Fruit fly (Drosophila melanogaster): ENCODE data around the gene CG32024.

DNA sequence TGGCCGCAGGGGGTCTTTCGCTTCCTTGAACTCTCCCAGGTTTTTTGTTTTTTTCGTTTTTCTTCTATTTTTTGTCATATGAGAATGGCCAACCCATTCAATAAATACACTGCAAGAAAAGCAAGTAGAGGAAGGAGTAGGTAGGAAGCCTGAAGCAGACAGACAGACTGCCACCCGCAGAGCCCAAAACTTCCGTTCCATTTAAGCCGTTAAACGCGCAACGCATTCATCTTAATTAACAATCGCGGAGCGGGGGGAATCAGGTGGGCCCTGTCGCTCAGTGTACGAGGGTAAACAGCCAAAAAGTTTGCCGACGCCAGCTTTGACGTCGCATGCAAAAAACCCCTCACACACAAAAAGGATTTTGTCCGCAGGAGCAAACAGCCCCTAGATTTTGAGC is 45.5 kb downstream of the CG32024 start:
- no peak for TF ChIP-seq CG8478 (optimal IDR thresholded peaks at IDR 0.05)
- TF ChIP-seq CTCF (optimal IDR thresholded peaks at IDR 0.05), result no peak
